Fruit fly (Drosophila melanogaster): Measurements from ENCODE around the gene CG4161.

dm6 chr2L:15458076-15458475 lies 25.0 kb downstream of the CG4161 start:
- TF ChIP-seq psq (optimal IDR thresholded peaks at IDR 0.05) = no peak
- TF ChIP-seq h (optimal IDR thresholded peaks at IDR 0.05) = no peak
